Worm (Caenorhabditis elegans): ENCODE data around the gene dpy-21.

The dpy-21 gene

DNA sequence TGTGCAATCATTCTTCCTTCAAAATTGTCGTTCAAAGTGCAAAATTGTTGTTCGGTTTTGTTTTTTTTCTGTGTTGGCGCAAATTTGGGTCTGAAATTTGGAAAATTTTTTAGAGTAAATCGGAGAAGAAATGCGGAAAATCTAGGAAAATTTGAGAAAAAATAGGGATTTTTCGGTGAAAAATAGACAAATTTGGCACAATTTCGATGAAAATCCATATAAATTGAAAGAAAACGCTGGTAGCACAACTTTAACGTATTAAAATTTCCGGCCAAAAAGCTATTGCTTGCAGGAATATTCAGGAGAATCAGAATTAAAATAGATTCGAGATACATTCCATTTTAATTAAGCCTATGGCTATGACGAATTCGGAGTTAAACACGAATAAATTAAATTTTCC is at the start of gene dpy-21:
TSS of gene dpy-21 (minus strand) at position 101 of the 400 bp plus-strand sequence.
- no peak for TF ChIP-seq ztf-11 (tag; optimal IDR thresholded peaks at IDR 0.05)
- TF ChIP-seq nhr-77 (tag; optimal IDR thresholded peaks at IDR 0.05), result no peak
- no peak for TF ChIP-seq lin-39 (tag; optimal IDR thresholded peaks at IDR 0.05)
- no peak for TF ChIP-seq peb-1 (tag; optimal IDR thresholded peaks at IDR 0.05)
- TF ChIP-seq nhr-10 (tag; optimal IDR thresholded peaks at IDR 0.05), result no peak
- TF ChIP-seq Y55F3AM.14 (GFP tag; optimal IDR thresholded peaks at IDR 0.05), result no peak
- no peak for TF ChIP-seq nhr-129 (tag; optimal IDR thresholded peaks at IDR 0.05)
- no peak for TF ChIP-seq C34F6.9 (tag; optimal IDR thresholded peaks at IDR 0.05)
- no peak for TF ChIP-seq nhr-25 (tag; optimal IDR thresholded peaks at IDR 0.05)
- TF ChIP-seq snpc-4 (tag; optimal IDR thresholded peaks at IDR 0.05), result no peak
- no peak for TF ChIP-seq nhr-6 (tag; optimal IDR thresholded peaks at IDR 0.05)
- no peak for TF ChIP-seq zag-1 (tag; optimal IDR thresholded peaks at IDR 0.05)
- TF ChIP-seq nhr-237 (tag; optimal IDR thresholded peaks at IDR 0.05), result no peak
- no peak for TF ChIP-seq ztf-1 (GFP tag; conservative IDR thresholded peaks at IDR 0.05)
- TF ChIP-seq mbf-1 (tag; optimal IDR thresholded peaks at IDR 0.05), result no peak
- no peak for TF ChIP-seq alr-1 (tag; optimal IDR thresholded peaks at IDR 0.05)
- no peak for TF ChIP-seq R02D3.7 (tag; optimal IDR thresholded peaks at IDR 0.05)
- no peak for TF ChIP-seq elt-1 (tag; optimal IDR thresholded peaks at IDR 0.05)
- no peak for TF ChIP-seq dmd-4 (tag; optimal IDR thresholded peaks at IDR 0.05)
- no peak for TF ChIP-seq lin-13 (GFP tag; optimal IDR thresholded peaks at IDR 0.05)

DNA sequence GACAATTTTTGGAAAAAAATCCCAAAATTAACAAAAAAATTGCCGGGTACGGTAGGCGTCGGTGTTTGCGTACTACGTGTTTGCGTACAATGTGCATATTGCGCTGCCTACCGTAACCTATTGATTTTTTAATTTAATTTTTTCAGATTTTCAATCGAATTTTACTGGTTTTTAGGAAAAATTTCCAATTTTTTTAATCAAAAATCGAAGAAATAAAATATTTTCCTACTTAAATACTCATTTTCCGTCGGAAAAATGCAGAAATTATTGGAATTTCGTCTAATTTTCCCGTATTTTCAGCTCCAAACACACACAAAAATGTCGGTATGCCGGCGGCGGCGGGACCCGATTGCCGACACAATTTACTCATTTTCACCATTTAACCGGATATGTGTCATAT is 37.0 kb upstream of the dpy-21 start, which contains the start of gene Y59A8B.21:
TSS of gene Y59A8B.21 (plus strand) at position 301 of the 400 bp plus-strand sequence.
- TF ChIP-seq ZK546.5 (tag; optimal IDR thresholded peaks at IDR 0.05), result no peak
- no peak for TF ChIP-seq nhr-77 (tag; optimal IDR thresholded peaks at IDR 0.05)
- TF ChIP-seq snpc-4 (tag; optimal IDR thresholded peaks at IDR 0.05), result no peak
- no peak for TF ChIP-seq ceh-16 (tag; optimal IDR thresholded peaks at IDR 0.05)
- no peak for TF ChIP-seq nhr-6 (tag; optimal IDR thresholded peaks at IDR 0.05)
- TF ChIP-seq crh-2 (tag; optimal IDR thresholded peaks at IDR 0.05), result no peak
- TF ChIP-seq lin-11 (tag; optimal IDR thresholded peaks at IDR 0.05), result no peak
- no peak for TF ChIP-seq ama-1 (optimal IDR thresholded peaks at IDR 0.05)
- no peak for TF ChIP-seq blmp-1 (tag; optimal IDR thresholded peaks at IDR 0.05; ENCODE audit: insufficient read depth)
- TF ChIP-seq nhr-25 (tag; optimal IDR thresholded peaks at IDR 0.05), result no peak
- TF ChIP-seq ztf-4 (tag; optimal IDR thresholded peaks at IDR 0.05), result no peak
- TF ChIP-seq nhr-23 (tag; optimal IDR thresholded peaks at IDR 0.05), result no peak
- no peak for TF ChIP-seq ceh-82 (tag; optimal IDR thresholded peaks at IDR 0.05)
- TF ChIP-seq mab-5 (tag; optimal IDR thresholded peaks at IDR 0.05), result no peak
- TF ChIP-seq unc-39 (tag; optimal IDR thresholded peaks at IDR 0.05), result no peak
- TF ChIP-seq lin-13 (GFP tag; optimal IDR thresholded peaks at IDR 0.05), result no peak
- TF ChIP-seq gmeb-1 (tag; optimal IDR thresholded peaks at IDR 0.05), result no peak
- no peak for TF ChIP-seq egl-27 (tag; optimal IDR thresholded peaks at IDR 0.05)

DNA sequence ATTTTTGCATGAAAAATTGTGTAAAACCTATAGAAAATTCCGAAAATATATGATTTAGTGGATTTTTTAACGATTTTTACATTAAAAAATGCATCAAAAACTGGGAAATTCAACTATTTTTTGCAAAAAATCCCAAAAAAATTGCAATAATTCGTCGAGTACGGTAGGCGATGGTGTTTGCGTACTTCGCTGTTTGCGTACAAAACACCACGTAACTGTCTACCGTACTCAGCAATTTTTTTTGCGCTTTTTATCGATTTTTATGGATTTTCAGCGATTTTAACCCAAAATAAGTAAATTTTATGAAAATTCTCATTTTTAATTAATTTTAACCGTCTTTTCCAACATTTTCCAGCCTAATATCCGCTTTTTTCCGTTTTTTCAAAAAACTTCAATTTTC is 33.9 kb upstream of the dpy-21 start:
- TF ChIP-seq mdl-1 (tag; optimal IDR thresholded peaks at IDR 0.05), result no peak
- peak in 1 of 2 experiments; percentile 53 for TF ChIP-seq lsy-2 (tag; optimal IDR thresholded peaks at IDR 0.05)

DNA sequence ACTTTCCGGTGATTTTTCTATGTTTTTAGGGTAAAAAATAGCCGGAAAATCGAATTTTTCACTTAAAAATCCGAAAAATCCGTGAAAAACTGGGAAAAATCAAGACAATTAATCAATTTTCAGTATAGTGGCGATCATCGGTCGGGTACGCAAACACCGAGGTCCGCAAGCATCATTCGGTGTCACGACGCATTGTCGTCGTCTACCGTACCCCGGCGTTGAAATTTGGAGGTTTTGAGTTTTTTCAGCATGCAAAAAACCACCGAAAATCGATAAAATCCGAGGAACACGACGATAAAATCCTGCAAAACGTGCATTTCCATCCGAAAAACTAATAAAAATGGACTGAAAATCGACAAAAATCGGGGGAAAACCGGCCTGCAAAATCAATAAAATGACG is 32.7 kb upstream of the dpy-21 start:
- peak; percentile 95 to 98 for TF ChIP-seq lsy-2 (tag; optimal IDR thresholded peaks at IDR 0.05)
- peak; percentile 16 for TF ChIP-seq nhr-25 (tag; optimal IDR thresholded peaks at IDR 0.05)
- no peak for TF ChIP-seq ztf-4 (tag; optimal IDR thresholded peaks at IDR 0.05)
- peak; percentile 50 for TF ChIP-seq lin-11 (tag; optimal IDR thresholded peaks at IDR 0.05)
- TF ChIP-seq C34F6.9 (tag; optimal IDR thresholded peaks at IDR 0.05), result peak; percentile 41
- TF ChIP-seq lin-13 (GFP tag; optimal IDR thresholded peaks at IDR 0.05), result peak; percentile 4
- TF ChIP-seq crh-2 (tag; optimal IDR thresholded peaks at IDR 0.05), result peak; percentile 8
- TF ChIP-seq alr-1 (tag; optimal IDR thresholded peaks at IDR 0.05), result no peak
- peak; percentile 47 for TF ChIP-seq unc-55 (GFP tag; optimal IDR thresholded peaks at IDR 0.05)
- peak; percentile 1 for TF ChIP-seq F13H6.1 (tag; optimal IDR thresholded peaks at IDR 0.05)
- no peak for TF ChIP-seq skn-1 (tag; optimal IDR thresholded peaks at IDR 0.05)
- TF ChIP-seq gmeb-1 (tag; optimal IDR thresholded peaks at IDR 0.05), result peak; percentile 18
- TF ChIP-seq mab-5 (tag; optimal IDR thresholded peaks at IDR 0.05), result no peak
- peak; percentile 45 for TF ChIP-seq nhr-129 (tag; optimal IDR thresholded peaks at IDR 0.05)
